Worm (Caenorhabditis elegans): ENCODE measurements around the gene EGAP1.1.

EGAP1.1 gene

ce11 chrIII:5902558-5902957 lies 34.5 kb downstream of the EGAP1.1 start:
- TF ChIP-seq ces-1 (GFP tag; optimal IDR thresholded peaks at IDR 0.05) (peak; percentile 82), sptf-1 (tag; optimal IDR thresholded peaks at IDR 0.05) (no peak)

DNA sequence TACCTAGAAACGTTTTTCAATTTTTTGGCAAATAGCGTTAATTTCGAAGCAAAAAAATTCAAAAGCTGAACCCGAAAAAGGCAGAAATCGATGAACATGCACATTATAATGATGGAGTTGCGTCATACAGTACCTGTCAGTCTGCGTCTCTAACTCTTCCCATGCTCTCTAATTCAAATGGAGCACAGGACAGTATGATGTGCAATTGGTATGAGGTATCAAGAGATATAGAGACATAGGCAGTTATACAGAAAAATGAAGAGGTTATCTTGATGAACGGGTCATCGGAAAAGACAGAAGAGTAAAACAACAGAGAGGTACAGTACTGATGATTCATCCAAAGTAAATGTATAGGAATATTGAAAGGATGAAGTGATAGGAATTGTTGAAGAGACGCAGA lies 36.3 kb downstream of the EGAP1.1 start:
- TF ChIP-seq ces-1 (GFP tag; optimal IDR thresholded peaks at IDR 0.05) = no peak
- TF ChIP-seq ceh-39 (tag; optimal IDR thresholded peaks at IDR 0.05) = peak; percentile 96
- TF ChIP-seq nhr-2 (tag; optimal IDR thresholded peaks at IDR 0.05) = peak; percentile 85
- no peak for TF ChIP-seq blmp-1 (tag; optimal IDR thresholded peaks at IDR 0.05)
- TF ChIP-seq ztf-11 (tag; optimal IDR thresholded peaks at IDR 0.05) = no peak
- no peak for TF ChIP-seq lsy-2 (tag; optimal IDR thresholded peaks at IDR 0.05)
- TF ChIP-seq pha-4 (tag; optimal IDR thresholded peaks at IDR 0.05) = no peak
- TF ChIP-seq nhr-76 (tag; optimal IDR thresholded peaks at IDR 0.05) = no peak
- TF ChIP-seq zip-8 (tag; optimal IDR thresholded peaks at IDR 0.05) = peak; percentile 92
- TF ChIP-seq sem-2 (GFP tag; optimal IDR thresholded peaks at IDR 0.05) = no peak
- TF ChIP-seq lin-13 (tag; optimal IDR thresholded peaks at IDR 0.05) = no peak

ce11 chrIII:5898631-5899030 lies 38.4 kb downstream of the EGAP1.1 start:
- TF ChIP-seq hlh-1 (tag; optimal IDR thresholded peaks at IDR 0.05) (peak; percentile 59), unc-120 (tag; optimal IDR thresholded peaks at IDR 0.05; ENCODE audit: poor library complexity, severe bottlenecking) (peak; percentile 67), zip-8 (tag; optimal IDR thresholded peaks at IDR 0.05) (no peak), ztf-11 (tag; optimal IDR thresholded peaks at IDR 0.05) (no peak)

- no peak for TF ChIP-seq ztf-11 (tag; optimal IDR thresholded peaks at IDR 0.05)
- TF ChIP-seq mls-2 (tag; optimal IDR thresholded peaks at IDR 0.05) = no peak
- TF ChIP-seq nhr-28 (tag; optimal IDR thresholded peaks at IDR 0.05) = no peak
- peak; percentile 27 for TF ChIP-seq ces-1 (GFP tag; optimal IDR thresholded peaks at IDR 0.05)
- TF ChIP-seq mab-5 (tag; optimal IDR thresholded peaks at IDR 0.05) = no peak
- no peak for TF ChIP-seq blmp-1 (tag; optimal IDR thresholded peaks at IDR 0.05)
- no peak for TF ChIP-seq ceh-39 (tag; optimal IDR thresholded peaks at IDR 0.05)
Measured at ce11 chrIII:5897468-5897867, 39.6 kb downstream of the EGAP1.1 start.

DNA sequence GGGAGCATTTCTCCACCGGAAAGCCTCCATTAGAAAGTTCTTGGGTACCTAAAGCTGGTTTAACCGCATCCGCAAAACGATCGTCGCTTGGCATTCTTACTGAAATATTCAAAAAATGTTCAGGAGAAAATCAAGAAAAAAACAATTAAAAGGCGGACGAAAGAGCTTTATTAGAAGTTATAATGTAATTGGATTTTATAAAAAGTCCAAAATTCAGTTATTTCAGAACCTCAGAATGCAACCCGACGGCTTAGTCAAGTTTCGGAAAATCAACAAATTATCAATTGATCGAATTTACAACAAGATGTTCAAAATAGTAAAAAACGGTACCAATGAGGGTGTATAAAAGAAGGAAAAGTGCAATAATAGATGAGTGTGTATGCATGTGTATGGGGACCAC lies 41.1 kb downstream of the EGAP1.1 start, which contains the start of gene pxl-1:
Gene pxl-1 (minus strand): TSS at position 101 of the 400 bp plus-strand sequence.
- no peak for TF ChIP-seq unc-120 (tag; optimal IDR thresholded peaks at IDR 0.05; ENCODE audit: poor library complexity, severe bottlenecking)
- TF ChIP-seq cnd-1 (tag; optimal IDR thresholded peaks at IDR 0.05) = no peak
- no peak for TF ChIP-seq blmp-1 (tag; optimal IDR thresholded peaks at IDR 0.05)
- no peak for TF ChIP-seq ces-1 (GFP tag; optimal IDR thresholded peaks at IDR 0.05)

- no peak for TF ChIP-seq blmp-1 (tag; optimal IDR thresholded peaks at IDR 0.05)
- TF ChIP-seq bed-3 (GFP tag; optimal IDR thresholded peaks at IDR 0.05) = no peak
- TF ChIP-seq unc-39 (tag; optimal IDR thresholded peaks at IDR 0.05) = no peak
- no peak for TF ChIP-seq ham-2 (GFP tag; optimal IDR thresholded peaks at IDR 0.05)
- TF ChIP-seq mep-1 (tag; optimal IDR thresholded peaks at IDR 0.05) = no peak
- TF ChIP-seq mls-2 (tag; optimal IDR thresholded peaks at IDR 0.05) = no peak
- TF ChIP-seq lsy-2 (tag; optimal IDR thresholded peaks at IDR 0.05) = no peak
- TF ChIP-seq nhr-12 (tag; optimal IDR thresholded peaks at IDR 0.05) = no peak
Measured at ce11 chrIII:5892909-5893308, 44.1 kb downstream of the EGAP1.1 start.

DNA sequence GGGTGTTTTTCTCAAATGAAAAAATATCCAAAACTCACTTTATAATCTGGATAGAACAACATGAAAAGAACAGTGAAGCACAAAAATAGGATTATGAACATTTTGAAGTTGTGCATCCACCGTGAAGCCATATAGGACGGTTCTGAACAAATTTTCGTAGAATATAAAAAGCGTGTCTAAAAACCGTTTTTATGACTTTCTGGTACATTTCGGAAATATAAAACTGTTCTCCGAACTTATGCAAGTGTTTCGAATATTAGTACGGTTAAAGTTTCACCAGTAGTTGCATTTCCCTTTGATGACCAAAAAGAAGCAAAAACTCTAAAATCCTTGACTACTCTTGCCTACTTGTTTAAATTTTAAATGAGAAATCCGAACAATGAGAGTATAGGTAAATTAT lies 48.3 kb downstream of the EGAP1.1 start, which contains the start of gene C28H8.8:
Gene C28H8.8 (minus strand): TSS at position 101 of the 400 bp plus-strand sequence.
- no peak for TF ChIP-seq mls-2 (tag; optimal IDR thresholded peaks at IDR 0.05)
- TF ChIP-seq ceh-83 (GFP tag; optimal IDR thresholded peaks at IDR 0.05) = no peak
- no peak for TF ChIP-seq nhr-2 (tag; optimal IDR thresholded peaks at IDR 0.05)
- TF ChIP-seq unc-62 (GFP tag; optimal IDR thresholded peaks at IDR 0.05) = no peak
- no peak for TF ChIP-seq lin-32 (GFP tag; optimal IDR thresholded peaks at IDR 0.05)
- no peak for TF ChIP-seq hlh-1 (tag; optimal IDR thresholded peaks at IDR 0.05)
- no peak for TF ChIP-seq ces-1 (GFP tag; optimal IDR thresholded peaks at IDR 0.05)

- no peak for TF ChIP-seq flh-1 (GFP tag; optimal IDR thresholded peaks at IDR 0.05)
- no peak for TF ChIP-seq zip-8 (tag; optimal IDR thresholded peaks at IDR 0.05)
- TF ChIP-seq mep-1 (tag; optimal IDR thresholded peaks at IDR 0.05) = no peak
- no peak for TF ChIP-seq ceh-83 (GFP tag; optimal IDR thresholded peaks at IDR 0.05)
- TF ChIP-seq cnd-1 (tag; optimal IDR thresholded peaks at IDR 0.05) = no peak
- no peak for TF ChIP-seq ztf-11 (tag; optimal IDR thresholded peaks at IDR 0.05)
- no peak for TF ChIP-seq pha-4 (tag; optimal IDR thresholded peaks at IDR 0.05)
- no peak for TF ChIP-seq nhr-76 (tag; optimal IDR thresholded peaks at IDR 0.05)
- TF ChIP-seq unc-120 (tag; optimal IDR thresholded peaks at IDR 0.05; ENCODE audit: poor library complexity, severe bottlenecking) = no peak
- TF ChIP-seq nhr-237 (tag; optimal IDR thresholded peaks at IDR 0.05) = no peak
Measured at ce11 chrIII:5886893-5887292, 50.1 kb downstream of the EGAP1.1 start, which contains the start of gene C28H8.7. TSS of gene C28H8.7 (minus strand) at chrIII:5886993.
